Fruit fly (Drosophila melanogaster) whole organism, prepupa: Measurements from ENCODE around the gene CG3071.

ENCODE experiments used
- Blimp-1 ChIP-seq: fragments of 200-800 bp; sonication (Bioruptor generic); optimal IDR thresholded peaks from 3 replicates; lab custom pipeline; 2017; ENCODE audit warnings: missing biosample characterization, missing genetic modification characterization, mild to moderate bottlenecking, moderate library complexity, missing genetic modification reagents
- CG10631 ChIP-seq: fragments of 200-800 bp; sonication (Bioruptor generic); optimal IDR thresholded peaks from 2 replicates; lab custom pipeline; 2016; ENCODE audit warnings: missing biosample characterization, missing genetic modification characterization
- CG10669 ChIP-seq: fragments of 200-800 bp; sonication (Bioruptor generic); optimal IDR thresholded peaks from 3 replicates; lab custom pipeline; 2018; ENCODE audit warnings: missing biosample characterization, mild to moderate bottlenecking, missing genetic modification characterization, moderate library complexity
- CG11294 ChIP-seq: fragments of 200-800 bp; sonication (Bioruptor generic); IDR thresholded peaks from 2 replicates; pipeline ENCODE4 v1.3.6; 2022; ENCODE audit warnings: missing biosample characterization, missing genetic modification characterization
- CG11762 ChIP-seq: fragments of 200-800 bp; sonication (Bioruptor generic); optimal IDR thresholded peaks from 3 replicates; lab custom pipeline; 2016; ENCODE audit warnings: missing biosample characterization, missing genetic modification characterization; ENCODE audit not compliant: insufficient read depth
- CG11902 ChIP-seq: fragments of 200-800 bp; sonication (Bioruptor generic); optimal IDR thresholded peaks from 3 replicates; lab custom pipeline; 2016; ENCODE audit warnings: missing biosample characterization, missing genetic modification characterization
- CG1621 ChIP-seq: fragments of 200-800 bp; sonication (Bioruptor generic); optimal IDR thresholded peaks from 3 replicates; lab custom pipeline; 2018; ENCODE audit warnings: missing biosample characterization, mild to moderate bottlenecking, missing genetic modification characterization
- CG3032 ChIP-seq: fragments of 200-800 bp; optimal IDR thresholded peaks from 2 replicates; lab custom pipeline; 2019; ENCODE audit warnings: missing biosample characterization, mild to moderate bottlenecking, missing genetic modification characterization, moderate library complexity
- CG31627 ChIP-seq: fragments of 200-800 bp; sonication (Bioruptor generic); optimal IDR thresholded peaks from 3 replicates; lab custom pipeline; 2016; ENCODE audit warnings: missing biosample characterization, missing genetic modification characterization
- CG32006 ChIP-seq: fragments of 200-800 bp; sonication (Bioruptor generic); optimal IDR thresholded peaks from 3 replicates; lab custom pipeline; 2017; ENCODE audit warnings: missing biosample characterization, mild to moderate bottlenecking, missing genetic modification characterization
- CG34406 ChIP-seq: fragments of 200-800 bp; sonication (Bioruptor generic); optimal IDR thresholded peaks from 3 replicates; lab custom pipeline; 2016; ENCODE audit warnings: missing biosample characterization, missing genetic modification characterization
- CG3919 ChIP-seq: fragments of 200-800 bp; sonication (Bioruptor generic); optimal IDR thresholded peaks from 3 replicates; lab custom pipeline; 2016; ENCODE audit warnings: missing biosample characterization, missing genetic modification characterization
- CG4318 ChIP-seq: fragments of 200-800 bp; sonication (Bioruptor generic); optimal IDR thresholded peaks from 3 replicates; lab custom pipeline; 2017; ENCODE audit warnings: missing biosample characterization, mild to moderate bottlenecking, missing genetic modification characterization
- CG6276 ChIP-seq: fragments of 200-800 bp; sonication (Bioruptor generic); optimal IDR thresholded peaks from 2 replicates; lab custom pipeline; 2017; ENCODE audit warnings: missing biosample characterization, mild to moderate bottlenecking, missing genetic modification characterization
- CG6792 ChIP-seq: fragments of 200-800 bp; sonication (Bioruptor generic); optimal IDR thresholded peaks from 3 replicates; lab custom pipeline; 2016; ENCODE audit warnings: missing biosample characterization, missing genetic modification characterization
- CG6808 ChIP-seq: fragments of 200-800 bp; sonication (Bioruptor generic); optimal IDR thresholded peaks from 3 replicates; lab custom pipeline; 2017; ENCODE audit warnings: missing biosample characterization, missing genetic modification characterization, mild to moderate bottlenecking, moderate library complexity, missing genetic modification reagents
- CG6854 ChIP-seq: fragments of 200-800 bp; sonication (Bioruptor generic); optimal IDR thresholded peaks from 2 replicates; lab custom pipeline; 2017; ENCODE audit warnings: missing biosample characterization, mild to moderate bottlenecking, missing genetic modification characterization
- CG7368 ChIP-seq: fragments of 200-800 bp; sonication (Bioruptor generic); optimal IDR thresholded peaks from 3 replicates; lab custom pipeline; 2016; ENCODE audit warnings: missing biosample characterization, missing genetic modification characterization
- CG8119 ChIP-seq: fragments of 200-800 bp; sonication (Bioruptor generic); IDR thresholded peaks from 3 replicates; pipeline ENCODE4 v1.3.6; 2022; ENCODE audit warnings: missing biosample characterization, missing genetic modification characterization
- CG8319 ChIP-seq: fragments of 200-800 bp; sonication (Bioruptor generic); optimal IDR thresholded peaks from 3 replicates; lab custom pipeline; 2016; ENCODE audit warnings: missing biosample characterization, missing genetic modification characterization
- CG8632 ChIP-seq: fragments of 200-800 bp; sonication (Bioruptor generic); optimal IDR thresholded peaks from 3 replicates; lab custom pipeline; 2016; ENCODE audit warnings: missing biosample characterization, missing genetic modification characterization
- CG9139 ChIP-seq: fragments of 200-800 bp; sonication (Bioruptor generic); optimal IDR thresholded peaks from 3 replicates; lab custom pipeline; 2017; ENCODE audit warnings: missing biosample characterization, mild to moderate bottlenecking, missing genetic modification characterization
- Eip75B ChIP-seq: fragments of 200-800 bp; sonication (Bioruptor generic); optimal IDR thresholded peaks from 3 replicates; lab custom pipeline; 2016; ENCODE audit warnings: missing biosample characterization, missing genetic modification characterization
- Eip78C ChIP-seq: fragments of 200-800 bp; sonication (Bioruptor generic); peaks from one replicate; lab custom pipeline; 2016; ENCODE audit warnings: missing biosample characterization, missing genetic modification characterization
- Eip93F ChIP-seq: fragments of 200-800 bp; sonication (Bioruptor generic); optimal IDR thresholded peaks from 2 replicates; lab custom pipeline; 2016; ENCODE audit warnings: missing biosample characterization, mild to moderate bottlenecking, missing genetic modification characterization
- Ets21C ChIP-seq: fragments of 200-800 bp; sonication (Bioruptor generic); optimal IDR thresholded peaks from 3 replicates; lab custom pipeline; 2016; ENCODE audit warnings: missing biosample characterization, missing genetic modification characterization
- Ets96B ChIP-seq: fragments of 200-800 bp; optimal IDR thresholded peaks from 2 replicates; lab custom pipeline; 2019; ENCODE audit warnings: missing biosample characterization, mild to moderate bottlenecking, missing genetic modification characterization, moderate library complexity
- Gug ChIP-seq: fragments of 200-800 bp; sonication (Bioruptor generic); IDR thresholded peaks from 2 replicates; pipeline ENCODE4 v1.3.6; 2022; ENCODE audit warnings: missing biosample characterization, missing genetic modification characterization
- Hr38 ChIP-seq: sonication (Bioruptor generic); optimal IDR thresholded peaks from 2 replicates; lab custom pipeline; 2016; ENCODE audit warnings: missing biosample characterization, missing genetic modification characterization
- Hr39 ChIP-seq: fragments of 200-800 bp; sonication (Bioruptor generic); optimal IDR thresholded peaks from 2 replicates; lab custom pipeline; 2016; ENCODE audit warnings: missing biosample characterization, missing genetic modification characterization
- Lpt ChIP-seq: fragments of 200-800 bp; sonication (Bioruptor generic); optimal IDR thresholded peaks from 3 replicates; lab custom pipeline; 2016; ENCODE audit warnings: missing biosample characterization, missing genetic modification characterization
- Met ChIP-seq: fragments of 200-800 bp; sonication (Bioruptor generic); optimal IDR thresholded peaks from 3 replicates; lab custom pipeline; 2016; ENCODE audit warnings: missing biosample characterization, missing genetic modification characterization
- Sox102F ChIP-seq: fragments of 200-800 bp; sonication (Bioruptor generic); optimal IDR thresholded peaks from 2 replicates; lab custom pipeline; 2016; ENCODE audit warnings: missing biosample characterization, mild to moderate bottlenecking, missing genetic modification characterization
- Sox14 ChIP-seq: fragments of 200-800 bp; sonication (Bioruptor generic); optimal IDR thresholded peaks from 3 replicates; lab custom pipeline; 2016; ENCODE audit warnings: missing biosample characterization, missing genetic modification characterization
- Sox15 ChIP-seq: fragments of 200-800 bp; sonication (Bioruptor generic); optimal IDR thresholded peaks from 3 replicates; lab custom pipeline; 2016; ENCODE audit warnings: missing biosample characterization, missing genetic modification characterization
- achi ChIP-seq: fragments of 200-800 bp; sonication (Bioruptor generic); optimal IDR thresholded peaks from 3 replicates; lab custom pipeline; 2016; ENCODE audit warnings: missing biosample characterization, missing genetic modification characterization
- acj6 ChIP-seq: fragments of 200-800 bp; sonication (Bioruptor generic); optimal IDR thresholded peaks from 3 replicates; lab custom pipeline; 2016; ENCODE audit warnings: missing biosample characterization, missing genetic modification characterization
- cyc ChIP-seq: fragments of 200-800 bp; sonication (Bioruptor generic); optimal IDR thresholded peaks from 3 replicates; lab custom pipeline; 2016; ENCODE audit warnings: missing biosample characterization, missing genetic modification characterization
- dsx ChIP-seq: fragments of 200-800 bp; optimal IDR thresholded peaks from 3 replicates; lab custom pipeline; 2019; ENCODE audit warnings: missing biosample characterization, mild to moderate bottlenecking, missing genetic modification characterization, moderate library complexity; ENCODE audit not compliant: poor library complexity, severe bottlenecking
- eg ChIP-seq: fragments of 200-800 bp; sonication (Bioruptor generic); IDR thresholded peaks from 3 replicates; pipeline ENCODE4 v1.3.6; 2022; ENCODE audit warnings: missing biosample characterization, missing genetic modification characterization
- esn ChIP-seq: fragments of 200-800 bp; sonication (Bioruptor generic); optimal IDR thresholded peaks from 2 replicates; lab custom pipeline; 2016; ENCODE audit warnings: missing biosample characterization, mild to moderate bottlenecking, missing genetic modification characterization, moderate library complexity
- fd85E ChIP-seq: fragments of 200-800 bp; sonication (Bioruptor generic); optimal IDR thresholded peaks from 3 replicates; lab custom pipeline; 2016; ENCODE audit warnings: missing biosample characterization, missing genetic modification characterization
- fkh ChIP-seq: fragments of 200-800 bp; sonication (Bioruptor generic); optimal IDR thresholded peaks from 3 replicates; lab custom pipeline; 2017; ENCODE audit warnings: missing biosample characterization, mild to moderate bottlenecking, missing genetic modification characterization, moderate library complexity
- net ChIP-seq: fragments of 200-800 bp; sonication (Bioruptor generic); optimal IDR thresholded peaks from 3 replicates; lab custom pipeline; 2016; ENCODE audit warnings: missing biosample characterization, missing genetic modification characterization
- pdm3 ChIP-seq: fragments of 200-800 bp; sonication (Bioruptor generic); optimal IDR thresholded peaks from 3 replicates; lab custom pipeline; 2016; ENCODE audit warnings: missing biosample characterization, missing genetic modification characterization
- spab ChIP-seq: fragments of 200-800 bp; sonication (Bioruptor generic); optimal IDR thresholded peaks from 2 replicates; lab custom pipeline; 2017; ENCODE audit warnings: missing biosample characterization, mild to moderate bottlenecking, missing genetic modification characterization, missing genetic modification reagents
- ss ChIP-seq, 2 experiments: fragments of 200-800 bp; sonication (Bioruptor generic); optimal IDR thresholded peaks; 2 replicates in 1 of 2; 3 replicates in 1 of 2; lab custom pipeline; 2017 to 2018; ENCODE audit warnings: mild to moderate bottlenecking in 2 of 2, missing biosample characterization in 2 of 2, missing genetic modification characterization in 2 of 2, moderate library complexity in 1 of 2
- svp ChIP-seq: fragments of 200-800 bp; sonication (Bioruptor generic); peaks from one replicate; lab custom pipeline; 2016; ENCODE audit warnings: missing biosample characterization, missing genetic modification characterization
- topi ChIP-seq: fragments of 200-800 bp; sonication (Bioruptor generic); optimal IDR thresholded peaks from 3 replicates; lab custom pipeline; 2016; ENCODE audit warnings: missing biosample characterization, missing genetic modification characterization

The CG3071 gene

dm6 chrX:2270557-2270930 is 7.9 kb downstream of the CG3071 start, which contains the start of gene CG2924 (continued):
- TF ChIP-seq Ets96B (no peak), CG32006 (GFP tag; lab: Kevin White, UChicago) (no peak), Sox14 (GFP tag; lab: Kevin White, UChicago) (peak; percentile 11), net (no peak), topi (peak; percentile 34), eg (GFP tag; lab: Robert Waterston, UW) (no peak), CG11762 (GFP tag; lab: Kevin White, UChicago) (no peak), CG6808 (GFP tag; lab: Kevin White, UChicago) (no peak), Sox15 (GFP tag; lab: Kevin White, UChicago) (no peak), Hr38 (GFP tag; lab: Kevin White, UChicago) (no peak), CG34406 (GFP tag; lab: Kevin White, UChicago) (no peak), Sox102F (no peak), CG10669 (GFP tag; lab: Kevin White, UChicago) (no peak), cyc (GFP tag; lab: Kevin White, UChicago) (peak; percentile 56), CG6854 (GFP tag; lab: Kevin White, UChicago) (no peak), Gug (GFP tag; lab: Robert Waterston, UW) (no peak), Eip93F (GFP tag; lab: Kevin White, UChicago) (no peak), CG8119 (GFP tag; lab: Robert Waterston, UW) (no peak), Met (GFP tag; lab: Kevin White, UChicago) (no peak)

- TF ChIP-seq CG11902 (GFP tag; lab: Kevin White, UChicago) (no peak), CG8632 (GFP tag; lab: Kevin White, UChicago) (no peak), Hr38 (GFP tag; lab: Kevin White, UChicago) (no peak), acj6 (no peak), CG9139 (GFP tag; lab: Kevin White, UChicago) (no peak), CG3919 (GFP tag; lab: Kevin White, UChicago) (no peak), topi (no peak), Sox14 (GFP tag; lab: Kevin White, UChicago) (peak; percentile 0), CG8119 (GFP tag; lab: Robert Waterston, UW) (no peak), svp (GFP tag; lab: Kevin White, UChicago) (no peak), pdm3 (GFP tag; lab: Kevin White, UChicago) (no peak), ss (GFP tag; optimal IDR thresholded peaks at IDR 0.05; lab: Kevin White, UChicago) (peak in 1 of 2 experiments; percentile 46), dsx (GFP tag; lab: Kevin White, UChicago) (peak; percentile 16), CG10631 (GFP tag; lab: Kevin White, UChicago) (no peak), CG11294 (no peak), CG3032 (no peak), Eip75B (GFP tag; lab: Kevin White, UChicago) (no peak), CG7368 (GFP tag; lab: Kevin White, UChicago) (no peak), Hr39 (no peak), CG8319 (GFP tag; lab: Kevin White, UChicago) (no peak), CG6276 (GFP tag; lab: Kevin White, UChicago) (no peak), fkh (peak; percentile 14), CG6854 (GFP tag; lab: Kevin White, UChicago) (peak; percentile 16), CG6808 (GFP tag; lab: Kevin White, UChicago) (peak; percentile 13), Eip93F (GFP tag; lab: Kevin White, UChicago) (no peak), CG34406 (GFP tag; lab: Kevin White, UChicago) (no peak), fd85E (GFP tag; lab: Kevin White, UChicago) (no peak), CG31627 (GFP tag; lab: Kevin White, UChicago) (no peak), Blimp-1 (GFP tag; lab: Kevin White, UChicago) (no peak), CG10669 (GFP tag; lab: Kevin White, UChicago) (no peak), esn (no peak), eg (GFP tag; lab: Robert Waterston, UW) (no peak), Eip78C (GFP tag; lab: Kevin White, UChicago) (peak; percentile 54), CG4318 (GFP tag; lab: Kevin White, UChicago) (no peak), Lpt (GFP tag; lab: Kevin White, UChicago) (no peak), CG6792 (no peak), CG1621 (tag; lab: Kevin White, UChicago) (no peak), Ets21C (GFP tag; lab: Kevin White, UChicago) (no peak), achi (GFP tag; lab: Kevin White, UChicago) (peak; percentile 99), Sox15 (GFP tag; lab: Kevin White, UChicago) (no peak), spab (GFP tag; lab: Kevin White, UChicago) (no peak)
Observed at dm6 chrX:2274704-2275199, 12.1 kb downstream of the CG3071 start, which contains the start of gene Grp170. Gene Grp170, minus strand, starts transcription at chrX:2275068.
